Fruit fly (Drosophila melanogaster): ENCODE measurements around the gene CG10979.
A peak's percentile ranks its signal among the peaks of the same experiment; 100 is the strongest.

CG10979 gene

dm6 chr3R:5791497-5791896 lies 3.0 kb upstream of the CG10979 start, which contains the start of gene Hpf1 (continued):
- TF ChIP-seq ash1 (GFP tag; optimal IDR thresholded peaks at IDR 0.05) (peak; percentile 85), pros (GFP tag; optimal IDR thresholded peaks at IDR 0.05) (peak; percentile 30), tap (tag; optimal IDR thresholded peaks at IDR 0.05) (peak; percentile 97), CG6175 (GFP tag; IDR thresholded peaks at IDR 0.05) (peak; percentile 94), CG17359 (tag; optimal IDR thresholded peaks at IDR 0.05) (peak; percentile 98), mld (GFP tag; IDR thresholded peaks at IDR 0.05; ENCODE audit: partially characterized antibody) (no peak), Abd-B (GFP tag; optimal IDR thresholded peaks at IDR 0.05) (peak; percentile 98), CG8089 (GFP tag; optimal IDR thresholded peaks at IDR 0.05) (peak; percentile 98), CG8478 (optimal IDR thresholded peaks at IDR 0.05) (no peak), abd-A (tag; optimal IDR thresholded peaks at IDR 0.05) (no peak), fd102C (GFP tag; optimal IDR thresholded peaks at IDR 0.05) (peak; percentile 63), CG34422 (GFP tag; IDR thresholded peaks at IDR 0.05) (peak; percentile 98), Hmr (GFP tag; optimal IDR thresholded peaks at IDR 0.05) (peak; percentile 99), nom (GFP tag; optimal IDR thresholded peaks at IDR 0.05) (peak; percentile 96), CG31388 (GFP tag; optimal IDR thresholded peaks at IDR 0.05) (peak; percentile 95), sens (GFP tag) (peak; percentile 100), ac (GFP tag; optimal IDR thresholded peaks at IDR 0.05) (peak; percentile 86), wdn (GFP tag; IDR thresholded peaks at IDR 0.05) (peak; percentile 97), Neu2 (GFP tag; optimal IDR thresholded peaks at IDR 0.05; ENCODE audit: borderline replicate concordance) (peak; percentile 92), shn (GFP tag; optimal IDR thresholded peaks at IDR 0.05) (peak; percentile 99), sob (GFP tag; IDR thresholded peaks at IDR 0.05) (peak; percentile 98), row (GFP tag; IDR thresholded peaks at IDR 0.05) (peak; percentile 99), Rx (GFP tag; IDR thresholded peaks at IDR 0.05) (peak; percentile 95), dimm (GFP tag; IDR thresholded peaks at IDR 0.05) (peak; percentile 92), Hr51 (GFP tag; optimal IDR thresholded peaks at IDR 0.05) (peak; percentile 98), CG6765 (GFP tag; optimal IDR thresholded peaks at IDR 0.05) (peak; percentile 98), Hey (tag; optimal IDR thresholded peaks at IDR 0.05) (peak; percentile 86), dan (GFP tag; IDR thresholded peaks at IDR 0.05) (peak; percentile 83), kay (GFP tag; optimal IDR thresholded peaks at IDR 0.05) (peak; percentile 96), CG18764 (GFP tag; optimal IDR thresholded peaks at IDR 0.05) (peak; percentile 97), Fer1 (GFP tag; optimal IDR thresholded peaks at IDR 0.05) (peak; percentile 99), lola (GFP tag; optimal IDR thresholded peaks at IDR 0.05) (peak in 1 of 3 experiments; percentile 96), Spps (tag; optimal IDR thresholded peaks at IDR 0.05) (peak; percentile 94), org-1 (GFP tag; optimal IDR thresholded peaks at IDR 0.05) (peak; percentile 97), dmrt99B (tag; optimal IDR thresholded peaks at IDR 0.05) (peak; percentile 98), CG12155 (GFP tag; optimal IDR thresholded peaks at IDR 0.05) (peak; percentile 98), Fer3 (tag; optimal IDR thresholded peaks at IDR 0.05) (peak; percentile 98), CG6854 (GFP tag; optimal IDR thresholded peaks at IDR 0.05) (peak; percentile 97), fd96Cb (tag; optimal IDR thresholded peaks at IDR 0.05) (peak; percentile 98), pum (GFP tag; optimal IDR thresholded peaks at IDR 0.05) (peak; percentile 98), vvl (GFP tag; IDR thresholded peaks at IDR 0.05) (peak; percentile 98), CG7745 (tag; optimal IDR thresholded peaks at IDR 0.05) (peak; percentile 58), CG18011 (GFP tag; optimal IDR thresholded peaks at IDR 0.05) (peak; percentile 92), CG11247 (GFP tag; IDR thresholded peaks at IDR 0.05) (peak; percentile 97), CG15696 (tag; optimal IDR thresholded peaks at IDR 0.05) (peak; percentile 94), Doc2 (GFP tag; IDR thresholded peaks at IDR 0.05) (peak; percentile 95), CG15269 (tag; optimal IDR thresholded peaks at IDR 0.05) (peak; percentile 99), esg (GFP tag; conservative IDR thresholded peaks at IDR 0.05) (peak; percentile 98), CG2129 (GFP tag; IDR thresholded peaks at IDR 0.05; ENCODE audit: partially characterized antibody) (no peak), CG30403 (GFP tag; optimal IDR thresholded peaks at IDR 0.05) (peak; percentile 99)
